Worm (Caenorhabditis elegans) whole organism, early embryonic: ENCODE results near the gene fbxc-18.

ENCODE experiments used
- F13C5.2 ChIP-seq: sonication (generic microtip); optimal IDR thresholded peaks from 2 replicates; lab custom pipeline; 2017; ENCODE audit warnings: mild to moderate bottlenecking, missing genetic modification characterization, inconsistent platforms, missing compliant biosample characterization
- aly-1 ChIP-seq: sonication (generic microtip); optimal IDR thresholded peaks from 2 replicates; lab custom pipeline; 2016; ENCODE audit warnings: missing genetic modification characterization, missing compliant biosample characterization
- ama-1 ChIP-seq: fragments of 150-350 bp; optimal IDR thresholded peaks from 2 replicates; lab custom pipeline; 2014
- ceh-13 ChIP-seq: fragments of 200-800 bp; sonication (Bioruptor generic); optimal IDR thresholded peaks from 2 replicates; lab custom pipeline; 2018; ENCODE audit warnings: mild to moderate bottlenecking, missing genetic modification characterization, missing compliant biosample characterization
- ceh-36 ChIP-seq: sonication (generic microtip); optimal IDR thresholded peaks from 2 replicates; lab custom pipeline; 2016; ENCODE audit warnings: missing genetic modification characterization, inconsistent platforms, missing compliant biosample characterization
- ets-7 ChIP-seq: sonication (generic microtip); optimal IDR thresholded peaks from 2 replicates; lab custom pipeline; 2016; ENCODE audit warnings: missing genotype, missing genetic modification characterization, missing compliant biosample characterization
- flt-1 ChIP-seq: fragments of 200-800 bp; sonication (Bioruptor generic); IDR thresholded peaks from 2 replicates; pipeline ENCODE4 v1.3.6; 2022; ENCODE audit warnings: missing genetic modification characterization, missing compliant biosample characterization
- hmbx-1 ChIP-seq: sonication (generic microtip); optimal IDR thresholded peaks from 2 replicates; lab custom pipeline; 2016; ENCODE audit warnings: mild to moderate bottlenecking, missing genetic modification characterization, missing compliant biosample characterization
- hmg-4 ChIP-seq: fragments of 200-800 bp; sonication (Bioruptor generic); optimal IDR thresholded peaks from 2 replicates; lab custom pipeline; 2018; ENCODE audit warnings: mild to moderate bottlenecking, missing genetic modification characterization, missing compliant biosample characterization
- hnd-1 ChIP-seq: sonication (generic microtip); optimal IDR thresholded peaks from 2 replicates; lab custom pipeline; 2016; ENCODE audit warnings: missing genetic modification characterization, missing compliant biosample characterization
- pes-1 ChIP-seq: fragments of 200-800 bp; sonication (Bioruptor generic); IDR thresholded peaks from 2 replicates; pipeline ENCODE4 v1.3.6; 2022; ENCODE audit warnings: missing genetic modification reagents, missing genetic modification characterization, missing compliant biosample characterization
- sea-1 ChIP-seq: fragments of 200-800 bp; sonication (Bioruptor generic); conservative IDR thresholded peaks from 2 replicates; pipeline ENCODE4 v1.3.6; 2022; ENCODE audit warnings: missing genetic modification characterization, missing compliant biosample characterization
- tbx-11 ChIP-seq: fragments of 200-800 bp; sonication (Bioruptor generic); IDR thresholded peaks from 2 replicates; pipeline ENCODE4 v1.3.6; 2022; ENCODE audit warnings: missing genetic modification characterization, missing compliant biosample characterization
- tbx-37 ChIP-seq: fragments of 200-800 bp; sonication (Bioruptor generic); conservative IDR thresholded peaks from 2 replicates; pipeline ENCODE4 v1.3.6; 2022; ENCODE audit warnings: missing genetic modification reagents, missing genetic modification characterization, missing compliant biosample characterization

- TF ChIP-seq pes-1 (GFP tag; lab: Robert Waterston, UW) (no peak), tbx-11 (GFP tag; lab: Robert Waterston, UW) (no peak), flt-1 (no peak), hmbx-1 (tag; lab: Kevin White, UChicago) (no peak), ceh-36 (tag; lab: Kevin White, UChicago) (no peak), sea-1 (GFP tag; lab: Robert Waterston, UW) (no peak), ama-1 (no peak), ets-7 (tag; lab: Kevin White, UChicago) (no peak), aly-1 (tag; lab: Kevin White, UChicago) (no peak), hnd-1 (tag; lab: Kevin White, UChicago) (no peak), hmg-4 (no peak), tbx-37 (GFP tag; lab: Robert Waterston, UW) (no peak), F13C5.2 (no peak), ceh-13 (GFP tag; lab: Kevin White, UChicago) (no peak)
Observed at ce11 chrII:982842-983241, 16.0 kb upstream of the fbxc-18 start, which contains the start of gene srh-274.
